Worm (Caenorhabditis elegans) whole organism, late embryonic: ENCODE results near the gene ins-20.
A peak's percentile ranks its signal among the peaks of the same experiment; 100 is the strongest.

Source experiments
- C08G9.2 ChIP-seq: sonication (generic microtip); optimal IDR thresholded peaks from 2 replicates; lab custom pipeline; 2016; ENCODE audit warnings: mild to moderate bottlenecking, missing genetic modification characterization, moderate library complexity, missing compliant biosample characterization
- F13H6.1 ChIP-seq: sonication (generic microtip); optimal IDR thresholded peaks from 2 replicates; lab custom pipeline; 2016; ENCODE audit warnings: missing genetic modification characterization, missing compliant biosample characterization
- Y22D7AL.16 ChIP-seq: sonication (generic microtip); optimal IDR thresholded peaks from 2 replicates; lab custom pipeline; 2016; ENCODE audit warnings: missing genetic modification characterization, missing compliant biosample characterization
- ahr-1 ChIP-seq: sonication (generic microtip); optimal IDR thresholded peaks from 2 replicates; lab custom pipeline; 2016; ENCODE audit warnings: missing genetic modification characterization, missing compliant biosample characterization
- ceh-14 ChIP-seq: sonication (generic microtip); optimal IDR thresholded peaks from 2 replicates; lab custom pipeline; 2016; ENCODE audit warnings: missing genotype, missing genetic modification characterization, missing compliant biosample characterization
- ceh-18 ChIP-seq: sonication (generic microtip); optimal IDR thresholded peaks from 2 replicates; lab custom pipeline; 2016; ENCODE audit warnings: missing genetic modification characterization, missing compliant biosample characterization
- ceh-19 ChIP-seq: fragments of 200-800 bp; sonication (Bioruptor generic); optimal IDR thresholded peaks from 2 replicates; lab custom pipeline; 2018; ENCODE audit warnings: mild to moderate bottlenecking, missing genetic modification characterization, missing compliant biosample characterization
- ceh-2 ChIP-seq: sonication (generic microtip); optimal IDR thresholded peaks from 2 replicates; lab custom pipeline; 2016; ENCODE audit warnings: missing genotype, missing genetic modification characterization, missing compliant biosample characterization
- ceh-30 ChIP-seq: fragments of 150-350 bp; optimal IDR thresholded peaks from 2 replicates; lab custom pipeline; 2014; ENCODE audit warnings: missing biosample characterization, missing genetic modification characterization
- ceh-31 ChIP-seq: sonication (generic microtip); optimal IDR thresholded peaks from 2 replicates; lab custom pipeline; 2016; ENCODE audit warnings: missing genetic modification characterization, missing compliant biosample characterization
- ceh-34 ChIP-seq: sonication (generic microtip); optimal IDR thresholded peaks from 2 replicates; lab custom pipeline; 2016; ENCODE audit warnings: mild to moderate bottlenecking, missing genetic modification characterization, missing compliant biosample characterization
- ceh-48 ChIP-seq: sonication (generic microtip); optimal IDR thresholded peaks from 2 replicates; lab custom pipeline; 2016; ENCODE audit warnings: missing genetic modification characterization, inconsistent platforms, missing compliant biosample characterization
- dmd-4 ChIP-seq: sonication (generic microtip); optimal IDR thresholded peaks from 2 replicates; lab custom pipeline; 2016; ENCODE audit warnings: borderline replicate concordance, missing genetic modification characterization, missing compliant biosample characterization
- dve-1 ChIP-seq: sonication (generic microtip); optimal IDR thresholded peaks from 2 replicates; lab custom pipeline; 2017; ENCODE audit warnings: antibody characterized with exemption, mild to moderate bottlenecking, missing genetic modification characterization, missing compliant biosample characterization
- elt-2 ChIP-seq: sonication (generic microtip); optimal IDR thresholded peaks from 2 replicates; lab custom pipeline; 2016; ENCODE audit warnings: missing genetic modification reagents, missing genetic modification characterization, missing compliant biosample characterization
- hlh-30 ChIP-seq: sonication (generic microtip); optimal IDR thresholded peaks from 2 replicates; lab custom pipeline; 2017; ENCODE audit warnings: antibody characterized with exemption, missing genetic modification characterization, missing compliant biosample characterization; ENCODE audit not compliant: insufficient read depth
- lin-11 ChIP-seq: fragments of 200-800 bp; sonication (Bioruptor generic); optimal IDR thresholded peaks from 2 replicates; lab custom pipeline; 2018; ENCODE audit warnings: mild to moderate bottlenecking, missing genetic modification characterization, missing compliant biosample characterization
- nfya-1 ChIP-seq: sonication (generic microtip); optimal IDR thresholded peaks from 2 replicates; lab custom pipeline; 2017; ENCODE audit warnings: missing genetic modification characterization, mild to moderate bottlenecking, missing compliant biosample characterization, antibody characterized with exemption, moderate library complexity
- odd-2 ChIP-seq: sonication (generic microtip); optimal IDR thresholded peaks from 2 replicates; lab custom pipeline; 2017; ENCODE audit warnings: antibody characterized with exemption, mild to moderate bottlenecking, missing genetic modification characterization, missing compliant biosample characterization
- pag-3 ChIP-seq: sonication (generic microtip); optimal IDR thresholded peaks from 2 replicates; lab custom pipeline; 2016; ENCODE audit warnings: missing compliant biosample characterization, missing genetic modification characterization, borderline replicate concordance
- pros-1 ChIP-seq: fragments of 150-350 bp; optimal IDR thresholded peaks from 2 replicates; lab custom pipeline; 2014; ENCODE audit warnings: missing biosample characterization, missing genetic modification reagents, missing genetic modification characterization
- sdc-2 ChIP-seq: sonication (generic microtip); optimal IDR thresholded peaks from 2 replicates; lab custom pipeline; 2016; ENCODE audit warnings: missing genotype, missing genetic modification characterization, missing compliant biosample characterization
- sox-2 ChIP-seq: fragments of 200-800 bp; sonication (Bioruptor generic); IDR thresholded peaks from 2 replicates; pipeline ENCODE4 v1.3.6; 2022; ENCODE audit warnings: missing genetic modification reagents, missing genetic modification characterization, missing compliant biosample characterization
- sox-4 ChIP-seq: sonication (generic microtip); optimal IDR thresholded peaks from 2 replicates; lab custom pipeline; 2017; ENCODE audit warnings: mild to moderate bottlenecking, missing genetic modification characterization, inconsistent platforms, missing compliant biosample characterization
- tbx-2 ChIP-seq: sonication (generic microtip); optimal IDR thresholded peaks from 2 replicates; lab custom pipeline; 2016; ENCODE audit warnings: missing genetic modification characterization, missing compliant biosample characterization
- tbx-7 ChIP-seq: sonication (generic microtip); optimal IDR thresholded peaks from 2 replicates; lab custom pipeline; 2016; ENCODE audit warnings: missing genotype, missing genetic modification characterization, missing compliant biosample characterization
- ttx-3 ChIP-seq: sonication (generic microtip); optimal IDR thresholded peaks from 2 replicates; lab custom pipeline; 2016; ENCODE audit warnings: missing genetic modification reagents, missing genetic modification characterization, missing compliant biosample characterization
- unc-3 ChIP-seq, 2 experiments: fragments of 200-800 bp in 1 of 2; sonication (Bioruptor generic) in 1 of 2; sonication (generic microtip) in 1 of 2; conservative IDR thresholded peaks in 1 of 2; optimal IDR thresholded peaks in 1 of 2; 2 replicates each; pipeline versions ENCODE4 v1.3.6 to Lab custom; 2016 to 2022; ENCODE audit warnings: missing compliant biosample characterization in 2 of 2, missing genetic modification characterization in 2 of 2, missing genetic modification reagents in 1 of 2
- unc-42 ChIP-seq: sonication (generic microtip); optimal IDR thresholded peaks from 2 replicates; lab custom pipeline; 2016; ENCODE audit warnings: missing genotype, missing genetic modification characterization, missing compliant biosample characterization
- unc-86 ChIP-seq: sonication (generic microtip); optimal IDR thresholded peaks from 2 replicates; lab custom pipeline; 2016; ENCODE audit warnings: missing genetic modification characterization, missing compliant biosample characterization
- zip-5 ChIP-seq: sonication (generic microtip); optimal IDR thresholded peaks from 2 replicates; lab custom pipeline; 2016; ENCODE audit warnings: missing genetic modification characterization, missing compliant biosample characterization
- ztf-16 ChIP-seq: sonication (generic microtip); optimal IDR thresholded peaks from 2 replicates; lab custom pipeline; 2017; ENCODE audit warnings: missing genetic modification characterization, missing compliant biosample characterization

Gene ins-20

DNA sequence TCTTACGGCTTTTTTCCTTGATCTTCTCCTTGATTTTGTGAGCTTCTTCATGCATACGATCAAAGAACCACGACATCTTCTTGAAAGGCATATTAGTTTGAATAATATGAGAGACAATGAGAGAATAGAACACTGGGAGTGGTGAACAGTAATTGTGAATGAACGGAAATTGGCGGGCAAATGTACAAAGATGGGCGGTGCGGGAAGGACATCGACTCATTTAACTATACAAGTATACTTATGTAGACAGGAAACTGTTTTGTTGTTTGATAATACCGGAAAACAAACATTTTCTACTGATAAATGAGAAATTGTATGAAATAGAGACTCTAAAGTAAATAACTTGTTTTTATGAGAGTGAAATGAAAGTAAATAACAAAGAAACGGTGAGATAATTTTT, 34.4 kb downstream of the ins-20 start, which contains the start of gene R12C12.5:
R12C12.5 (minus strand) TSS at position 101 of the 400 bp plus-strand sequence.
- TF ChIP-seq unc-86 (tag; lab: Kevin White, UChicago), result no peak
- no peak for TF ChIP-seq sox-2 (GFP tag; lab: Robert Waterston, UW)
- TF ChIP-seq, all 69 proteins: peak for 0

- TF ChIP-seq sox-4 (no peak), ceh-18 (tag; lab: Kevin White, UChicago) (peak; percentile 6)
These were observed 35.5 kb downstream of the ins-20 start for ce11 chrII:6046023-6046631.

DNA sequence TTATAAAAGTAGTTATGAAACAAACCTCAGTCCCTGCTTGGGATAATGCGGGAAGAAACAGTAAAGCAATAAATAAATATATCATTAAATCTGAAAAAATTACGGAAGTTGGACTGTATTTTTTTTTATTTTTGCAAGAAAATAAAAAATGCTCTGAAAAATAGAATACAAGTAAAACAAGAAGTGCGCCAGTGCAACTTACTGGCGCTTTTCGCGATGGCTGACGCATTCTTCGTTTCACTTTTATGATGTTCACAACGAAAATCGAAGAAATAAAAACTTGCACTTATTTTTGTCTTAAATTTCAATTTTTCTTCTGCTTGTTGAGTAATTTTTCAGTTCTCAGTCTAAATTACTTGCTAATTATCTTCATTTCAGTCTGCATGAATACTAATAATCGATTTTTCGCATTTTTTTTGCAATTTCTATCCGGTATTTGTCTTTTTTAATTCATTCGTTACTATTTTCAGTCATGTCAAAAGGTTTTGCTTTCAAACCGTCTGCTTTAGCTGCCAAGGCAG, 37.1 kb downstream of the ins-20 start, which contains the start of the genes R12C12.6 and ran-5:
R12C12.6 (minus strand) TSS at position 229 of the 521 bp plus-strand sequence.
ran-5 (plus strand) TSS at position 471 of the 521 bp plus-strand sequence.
- 0 out of 2 replicates have a peak, but pooled peaks have one; percentile 28 for TF ChIP-seq unc-3 (GFP tag; conservative IDR thresholded peaks at IDR 0.05; lab: Robert Waterston, UW)
- no peak for TF ChIP-seq unc-3 (tag; optimal IDR thresholded peaks at IDR 0.05; lab: Kevin White, UChicago)
- TF ChIP-seq dmd-4 (tag; lab: Kevin White, UChicago), result no peak
- peak; percentile 14 for TF ChIP-seq ceh-18 (tag; lab: Kevin White, UChicago)
- TF ChIP-seq elt-2 (tag; lab: Kevin White, UChicago), result peak; percentile 74
- peak; percentile 44 for TF ChIP-seq ztf-16 (tag; lab: Kevin White, UChicago)
- TF ChIP-seq pros-1 (tag; lab: Kevin White, UChicago), result no peak
- peak; percentile 37 for TF ChIP-seq ceh-34 (tag; lab: Kevin White, UChicago)
- TF ChIP-seq C08G9.2 (tag; lab: Kevin White, UChicago), result peak; percentile 31
- peak; percentile 11 for TF ChIP-seq ceh-2 (tag; lab: Kevin White, UChicago)
- no peak for TF ChIP-seq zip-5
- peak; percentile 35 for TF ChIP-seq lin-11 (tag; lab: Kevin White, UChicago)
- peak; percentile 24 for TF ChIP-seq ttx-3
- TF ChIP-seq tbx-7 (tag; lab: Kevin White, UChicago), result no peak
- TF ChIP-seq pag-3 (tag; lab: Kevin White, UChicago), result no peak
- peak; percentile 45 for TF ChIP-seq unc-86 (tag; lab: Kevin White, UChicago)
- TF ChIP-seq Y22D7AL.16 (tag; lab: Kevin White, UChicago), result no peak
- TF ChIP-seq odd-2 (tag; lab: Kevin White, UChicago), result peak; percentile 2
- TF ChIP-seq dve-1, result peak; percentile 32
- peak; percentile 4 for TF ChIP-seq ceh-48 (tag; lab: Kevin White, UChicago)
- TF ChIP-seq ceh-31 (tag; lab: Kevin White, UChicago), result peak; percentile 34
- TF ChIP-seq ceh-14 (tag; lab: Kevin White, UChicago), result no peak
- peak; percentile 75 for TF ChIP-seq ceh-30 (tag; lab: Kevin White, UChicago)
- no peak for TF ChIP-seq unc-42
- TF ChIP-seq tbx-2, result peak; percentile 48
- peak; percentile 21 for TF ChIP-seq F13H6.1 (tag; lab: Kevin White, UChicago)
- peak; percentile 52 for TF ChIP-seq nfya-1 (tag; lab: Kevin White, UChicago)
- TF ChIP-seq sox-4, result peak; percentile 42
- TF ChIP-seq sdc-2 (tag; lab: Kevin White, UChicago), result peak; percentile 16

ce11 chrII:6049546-6049945, 38.9 kb downstream of the ins-20 start:
- no peak for TF ChIP-seq unc-86 (tag; lab: Kevin White, UChicago)
- peak; percentile 78 for TF ChIP-seq elt-2 (tag; lab: Kevin White, UChicago)
- no peak for TF ChIP-seq ceh-19 (GFP tag; lab: Kevin White, UChicago)
- TF ChIP-seq ahr-1 (tag; lab: Kevin White, UChicago), result no peak
- no peak for TF ChIP-seq sox-4
- TF ChIP-seq ceh-18 (tag; lab: Kevin White, UChicago), result no peak
- no peak for TF ChIP-seq dmd-4 (tag; lab: Kevin White, UChicago)
- TF ChIP-seq hlh-30 (tag; lab: Kevin White, UChicago), result no peak
